Worm (Caenorhabditis elegans): ENCODE results near the gene W07G4.2.

- no peak for TF ChIP-seq lin-29 (GFP tag; IDR thresholded peaks at IDR 0.05)
- TF ChIP-seq rbr-2 (tag; optimal IDR thresholded peaks at IDR 0.05), result no peak
- no peak for TF ChIP-seq nhr-237 (tag; optimal IDR thresholded peaks at IDR 0.05)
- TF ChIP-seq unc-130 (GFP tag; optimal IDR thresholded peaks at IDR 0.05), result no peak
- TF ChIP-seq nhr-102 (tag; optimal IDR thresholded peaks at IDR 0.05), result no peak
- TF ChIP-seq lsy-2 (tag; optimal IDR thresholded peaks at IDR 0.05), result no peak
Measured at ce11 chrV:13028871-13029270, 7.5 kb downstream of the W07G4.2 start.

Data from whole organism, L4 larva.